Fruit fly (Drosophila melanogaster): Measurements from ENCODE around the gene wit.

wit gene

dm6 chr3L:4025738-4026505 is 45.6 kb downstream of the wit start, which contains the start of gene CG11594:
TSS of gene CG11594 (minus strand) at chr3L:4026011.
- no peak for TF ChIP-seq CG14655 (GFP tag; optimal IDR thresholded peaks at IDR 0.05)
- no peak for TF ChIP-seq CG9948 (tag; optimal IDR thresholded peaks at IDR 0.05)
- no peak for TF ChIP-seq EcR (GFP tag; optimal IDR thresholded peaks at IDR 0.05)
- no peak for TF ChIP-seq CG10348 (GFP tag; IDR thresholded peaks at IDR 0.05)
- no peak for TF ChIP-seq CG4496 (GFP tag; IDR thresholded peaks at IDR 0.05)
- TF ChIP-seq D1 (tag; optimal IDR thresholded peaks at IDR 0.05), result no peak
- TF ChIP-seq fd96Ca (GFP tag; IDR thresholded peaks at IDR 0.05), result no peak
- TF ChIP-seq Ets98B (GFP tag; IDR thresholded peaks at IDR 0.05), result no peak
- no peak for TF ChIP-seq Pif1B (GFP tag; optimal IDR thresholded peaks at IDR 0.05)
- TF ChIP-seq CG8159 (tag; optimal IDR thresholded peaks at IDR 0.05), result no peak
- no peak for TF ChIP-seq CG17806 (tag; optimal IDR thresholded peaks at IDR 0.05)
- TF ChIP-seq CG32121 (GFP tag; IDR thresholded peaks at IDR 0.05), result no peak
- no peak for TF ChIP-seq Snoo (tag; optimal IDR thresholded peaks at IDR 0.05)
- no peak for TF ChIP-seq CG12605 (GFP tag; IDR thresholded peaks at IDR 0.05)
- TF ChIP-seq rn (GFP tag; IDR thresholded peaks at IDR 0.05), result no peak
- no peak for TF ChIP-seq gl (tag; optimal IDR thresholded peaks at IDR 0.05)
- TF ChIP-seq CG15710 (tag; optimal IDR thresholded peaks at IDR 0.05), result no peak
- no peak for TF ChIP-seq Pif1A (GFP tag; optimal IDR thresholded peaks at IDR 0.05)
- no peak for TF ChIP-seq CG13204 (GFP tag; optimal IDR thresholded peaks at IDR 0.05)
- no peak for TF ChIP-seq CG8301 (tag; optimal IDR thresholded peaks at IDR 0.05)

dm6 chr3L:4024464-4024863 is 47.1 kb downstream of the wit start:
- TF ChIP-seq CG13204 (GFP tag; optimal IDR thresholded peaks at IDR 0.05) (no peak), CG34367 (tag; optimal IDR thresholded peaks at IDR 0.05) (no peak), gl (tag; optimal IDR thresholded peaks at IDR 0.05) (no peak), CG12605 (GFP tag; IDR thresholded peaks at IDR 0.05) (no peak), Pif1B (GFP tag; optimal IDR thresholded peaks at IDR 0.05) (no peak), rn (GFP tag; IDR thresholded peaks at IDR 0.05) (no peak), Pif1A (GFP tag; optimal IDR thresholded peaks at IDR 0.05) (no peak), Ets98B (GFP tag; IDR thresholded peaks at IDR 0.05) (no peak)

dm6 chr3L:4021260-4021831 is 50.2 kb downstream of the wit start, which contains the start of gene Mul1:
TSS of gene Mul1 (plus strand) at chr3L:4021457.
- no peak for TF ChIP-seq Snoo (tag; optimal IDR thresholded peaks at IDR 0.05)
- TF ChIP-seq EcR (GFP tag; optimal IDR thresholded peaks at IDR 0.05), result no peak
- no peak for TF ChIP-seq gl (tag; optimal IDR thresholded peaks at IDR 0.05)
- no peak for TF ChIP-seq CG8159 (tag; optimal IDR thresholded peaks at IDR 0.05)
- no peak for TF ChIP-seq fd96Ca (GFP tag; IDR thresholded peaks at IDR 0.05)
- no peak for TF ChIP-seq CG34367 (tag; optimal IDR thresholded peaks at IDR 0.05)
- no peak for TF ChIP-seq rn (GFP tag; IDR thresholded peaks at IDR 0.05)
- TF ChIP-seq CG17806 (tag; optimal IDR thresholded peaks at IDR 0.05), result no peak
- no peak for TF ChIP-seq Pif1A (GFP tag; optimal IDR thresholded peaks at IDR 0.05)
- TF ChIP-seq CG32121 (GFP tag; IDR thresholded peaks at IDR 0.05), result no peak
- no peak for TF ChIP-seq Pif1B (GFP tag; optimal IDR thresholded peaks at IDR 0.05)
- TF ChIP-seq Ets98B (GFP tag; IDR thresholded peaks at IDR 0.05), result no peak
- no peak for TF ChIP-seq CG4496 (GFP tag; IDR thresholded peaks at IDR 0.05)
- TF ChIP-seq CG15710 (tag; optimal IDR thresholded peaks at IDR 0.05), result no peak
- TF ChIP-seq D1 (tag; optimal IDR thresholded peaks at IDR 0.05), result no peak
- no peak for TF ChIP-seq CG8301 (tag; optimal IDR thresholded peaks at IDR 0.05)
- no peak for TF ChIP-seq CG9948 (tag; optimal IDR thresholded peaks at IDR 0.05)
- no peak for TF ChIP-seq CG12605 (GFP tag; IDR thresholded peaks at IDR 0.05)
- no peak for TF ChIP-seq CG10348 (GFP tag; IDR thresholded peaks at IDR 0.05)

dm6 chr3L:4018228-4018928 is 53.1 kb downstream of the wit start, which contains the start of gene FoxL1:
TSS of gene FoxL1 (plus strand) at chr3L:4018878.
- TF ChIP-seq CG4496 (GFP tag; IDR thresholded peaks at IDR 0.05) (no peak), CG8159 (tag; optimal IDR thresholded peaks at IDR 0.05) (peak; percentile 15), CG34367 (tag; optimal IDR thresholded peaks at IDR 0.05) (no peak), Snoo (tag; optimal IDR thresholded peaks at IDR 0.05) (no peak), CG10348 (GFP tag; IDR thresholded peaks at IDR 0.05) (no peak)

- no peak for TF ChIP-seq Pif1B (GFP tag; optimal IDR thresholded peaks at IDR 0.05)
- no peak for TF ChIP-seq CG10348 (GFP tag; IDR thresholded peaks at IDR 0.05)
- peak; percentile 29 for TF ChIP-seq CG15710 (tag; optimal IDR thresholded peaks at IDR 0.05)
- peak; percentile 24 for TF ChIP-seq CG8159 (tag; optimal IDR thresholded peaks at IDR 0.05)
- TF ChIP-seq CG12605 (GFP tag; IDR thresholded peaks at IDR 0.05), result peak; percentile 26; the same call in 1 of the 2 replicates
- peak; percentile 24 for TF ChIP-seq CG8301 (tag; optimal IDR thresholded peaks at IDR 0.05)
- peak; percentile 1 for TF ChIP-seq CG34367 (tag; optimal IDR thresholded peaks at IDR 0.05)
- TF ChIP-seq gl (tag; optimal IDR thresholded peaks at IDR 0.05), result no peak
- peak; percentile 16 for TF ChIP-seq CG17806 (tag; optimal IDR thresholded peaks at IDR 0.05)
- TF ChIP-seq D1 (tag; optimal IDR thresholded peaks at IDR 0.05), result no peak
- TF ChIP-seq CG14655 (GFP tag; optimal IDR thresholded peaks at IDR 0.05), result peak; percentile 52
- TF ChIP-seq CG9948 (tag; optimal IDR thresholded peaks at IDR 0.05), result peak; percentile 21
- TF ChIP-seq CG4496 (GFP tag; IDR thresholded peaks at IDR 0.05), result no peak; the same call in 1 of the 3 replicates
- TF ChIP-seq Pif1A (GFP tag; optimal IDR thresholded peaks at IDR 0.05), result no peak
- peak; percentile 58 for TF ChIP-seq Ets98B (GFP tag; IDR thresholded peaks at IDR 0.05)
- no peak for TF ChIP-seq CG32121 (GFP tag; IDR thresholded peaks at IDR 0.05)
- peak; percentile 58; the same call in 1 of the 3 replicates for TF ChIP-seq fd96Ca (GFP tag; IDR thresholded peaks at IDR 0.05)
- TF ChIP-seq CG13204 (GFP tag; optimal IDR thresholded peaks at IDR 0.05), result no peak
- TF ChIP-seq rn (GFP tag; IDR thresholded peaks at IDR 0.05), result no peak
- no peak for TF ChIP-seq Snoo (tag; optimal IDR thresholded peaks at IDR 0.05)
- TF ChIP-seq EcR (GFP tag; optimal IDR thresholded peaks at IDR 0.05), result no peak
Measured at dm6 chr3L:4016754-4017153, 54.8 kb downstream of the wit start.

Measured in whole organism, pupa.